Fruit fly (Drosophila melanogaster) S2 (cell line): ENCODE results near the gene p38c.

ENCODE experiments used
- CG8478 ChIP-seq: fragments of >200 bp; optimal IDR thresholded peaks from 2 replicates; lab custom pipeline; 2018
- CTCF ChIP-seq, 2 experiments: fragments of >200 bp; optimal IDR thresholded peaks; 2 replicates each; lab custom pipeline; 2018

p38c gene

dm6 chr3R:24143372-24143771 is 6.6 kb downstream of the p38c start:
- TF ChIP-seq CTCF (optimal IDR thresholded peaks at IDR 0.05; lab: Kevin White, UChicago) (no peak), CG8478 (no peak)

dm6 chr3R:24142971-24143370 is 7.0 kb downstream of the p38c start:
- TF ChIP-seq CG8478, result no peak
- no peak for TF ChIP-seq CTCF (optimal IDR thresholded peaks at IDR 0.05; lab: Kevin White, UChicago)

- TF ChIP-seq CG8478 (no peak), CTCF (optimal IDR thresholded peaks at IDR 0.05; lab: Kevin White, UChicago) (no peak)
Measured at dm6 chr3R:24141013-24141592, 8.9 kb downstream of the p38c start, which contains the start of gene Kal1. Gene Kal1 (plus strand): TSS chr3R:24141395.

- TF ChIP-seq CG8478, result no peak
- no peak for TF ChIP-seq CTCF (optimal IDR thresholded peaks at IDR 0.05; lab: Kevin White, UChicago)
Measured at dm6 chr3R:24139646-24140130, 10.3 kb downstream of the p38c start.

dm6 chr3R:24138478-24139455 is 11.2 kb downstream of the p38c start:
- no peak for TF ChIP-seq CG8478

dm6 chr3R:24137311-24137945 is 12.6 kb downstream of the p38c start, which contains the start of gene Npc2f:
Gene Npc2f (plus strand): TSS chr3R:24137895.
- TF ChIP-seq CG8478 (no peak), CTCF (optimal IDR thresholded peaks at IDR 0.05; lab: Kevin White, UChicago) (no peak)

dm6 chr3R:24134580-24134979 is 15.4 kb downstream of the p38c start, which contains the start of gene Sec10:
Gene Sec10 (plus strand): TSS chr3R:24134831.
- TF ChIP-seq CTCF (optimal IDR thresholded peaks at IDR 0.05; lab: Kevin White, UChicago) (no peak), CG8478 (no peak)

- TF ChIP-seq CTCF (optimal IDR thresholded peaks at IDR 0.05; lab: Kevin White, UChicago) (peak in 1 of 2 experiments; percentile 12), CG8478 (no peak)
Measured at dm6 chr3R:24130080-24130479, 19.9 kb downstream of the p38c start, which contains the start of the genes GatB and Tsc1. Gene GatB (minus strand): TSS chr3R:24130255. Gene Tsc1 (plus strand): TSS chr3R:24130307.

- TF ChIP-seq CG8478, result no peak
- TF ChIP-seq CTCF (optimal IDR thresholded peaks at IDR 0.05; lab: Kevin White, UChicago), result no peak
Measured at dm6 chr3R:24122369-24122768, 27.6 kb downstream of the p38c start.

- TF ChIP-seq CTCF (optimal IDR thresholded peaks at IDR 0.05; lab: Kevin White, UChicago), result no peak
- no peak for TF ChIP-seq CG8478
Measured at dm6 chr3R:24121669-24122068, 28.3 kb downstream of the p38c start.

- TF ChIP-seq CG8478 (no peak), CTCF (optimal IDR thresholded peaks at IDR 0.05; lab: Kevin White, UChicago) (no peak)
Measured at dm6 chr3R:24116972-24117371, 33.0 kb downstream of the p38c start.

dm6 chr3R:24116180-24116579 is 33.8 kb downstream of the p38c start, which contains the start of gene CG13607:
Gene CG13607 (minus strand): TSS chr3R:24116322.
- TF ChIP-seq CTCF (optimal IDR thresholded peaks at IDR 0.05; lab: Kevin White, UChicago) (no peak), CG8478 (no peak)

- TF ChIP-seq CG8478, result no peak
- no peak for TF ChIP-seq CTCF (optimal IDR thresholded peaks at IDR 0.05; lab: Kevin White, UChicago)
Measured at dm6 chr3R:24113070-24113385, 37.0 kb downstream of the p38c start, which contains the start of gene Root. Gene Root (plus strand): TSS chr3R:24113286.

- TF ChIP-seq CG8478, result no peak
- no peak for TF ChIP-seq CTCF (optimal IDR thresholded peaks at IDR 0.05; lab: Kevin White, UChicago)
Measured at dm6 chr3R:24112320-24113069, 37.5 kb downstream of the p38c start, which contains the start of gene CG13605. Gene CG13605 (minus strand): TSS chr3R:24112389.
